Worm (Caenorhabditis elegans): Measurements from ENCODE around the gene gst-24.

- no peak for TF ChIP-seq ceh-19 (GFP tag; optimal IDR thresholded peaks at IDR 0.05)
- TF ChIP-seq nfya-1 (tag; optimal IDR thresholded peaks at IDR 0.05): no peak
- no peak for TF ChIP-seq nhr-11 (tag; optimal IDR thresholded peaks at IDR 0.05)
- no peak for TF ChIP-seq lin-11 (tag; optimal IDR thresholded peaks at IDR 0.05)
- no peak for TF ChIP-seq C08G9.2 (tag; optimal IDR thresholded peaks at IDR 0.05)
These were observed 36.8 kb downstream of the gst-24 start for ce11 chrII:13574395-13574794.
